Worm (Caenorhabditis elegans) whole organism, L4 larva: ENCODE measurements around the gene osta-2.

Experiments
- aly-2 ChIP-seq: sonication (generic microtip); optimal IDR thresholded peaks from 2 replicates; lab custom pipeline; 2018; ENCODE audit warnings: missing biosample characterization, missing genetic modification characterization
- ama-1 ChIP-seq: fragments of 150-350 bp; optimal IDR thresholded peaks from 2 replicates; lab custom pipeline; 2014; ENCODE audit warnings: inconsistent platforms, mixed read lengths
- attf-4 ChIP-seq: sonication (generic microtip); optimal IDR thresholded peaks from 3 replicates; lab custom pipeline; 2017; ENCODE audit warnings: missing biosample characterization, missing genetic modification characterization
- ceh-32 ChIP-seq: sonication (generic microtip); optimal IDR thresholded peaks from 2 replicates; lab custom pipeline; 2016; ENCODE audit warnings: mild to moderate bottlenecking, missing genetic modification characterization, missing compliant biosample characterization; ENCODE audit not compliant: poor library complexity
- ces-1 ChIP-seq: fragments of 150-350 bp; sonication (generic microtip); optimal IDR thresholded peaks from 4 replicates; lab custom pipeline; 2014; ENCODE audit warnings: missing biosample characterization, missing genetic modification reagents, missing genetic modification characterization
- cey-2 ChIP-seq: sonication (generic microtip); optimal IDR thresholded peaks from 3 replicates; lab custom pipeline; 2017; ENCODE audit warnings: missing genetic modification characterization, mild to moderate bottlenecking, missing compliant biosample characterization, antibody characterized with exemption, borderline replicate concordance; ENCODE audit not compliant: insufficient read depth
- ctbp-1 ChIP-seq: fragments of 200-800 bp; sonication (Bioruptor generic); IDR thresholded peaks from 2 replicates; pipeline ENCODE4 v1.3.6; 2022; ENCODE audit warnings: missing genetic modification reagents, missing genetic modification characterization, missing compliant biosample characterization
- daf-16 ChIP-seq, 3 experiments: sonication (generic microtip); optimal IDR thresholded peaks; 2 replicates each; lab custom pipeline; 2016 to 2017; ENCODE audit warnings: missing genetic modification characterization in 3 of 3, missing genetic modification reagents in 3 of 3, mild to moderate bottlenecking in 2 of 3, missing compliant biosample characterization in 2 of 3, missing biosample characterization in 1 of 3, moderate library complexity in 1 of 3
- dpl-1 ChIP-seq: fragments of 150-350 bp; optimal IDR thresholded peaks from 2 replicates; lab custom pipeline; 2014; ENCODE audit warnings: missing biosample characterization, missing genetic modification reagents, missing genetic modification characterization
- dve-1 ChIP-seq: sonication (generic microtip); optimal IDR thresholded peaks from 2 replicates; lab custom pipeline; 2017; ENCODE audit warnings: antibody characterized with exemption, mild to moderate bottlenecking, missing genetic modification characterization, missing compliant biosample characterization; ENCODE audit not compliant: insufficient read depth
- fkh-10 ChIP-seq: fragments of 150-350 bp; optimal IDR thresholded peaks from 2 replicates; lab custom pipeline; 2014; ENCODE audit warnings: missing biosample characterization, missing genetic modification reagents, missing genetic modification characterization
- fos-1 ChIP-seq: fragments of 150-350 bp; optimal IDR thresholded peaks from 2 replicates; lab custom pipeline; 2014; ENCODE audit warnings: missing biosample characterization, missing genetic modification characterization
- hif-1 ChIP-seq, 2 experiments: sonication (generic microtip); optimal IDR thresholded peaks; 2 replicates each; lab custom pipeline; 2016 to 2017; ENCODE audit warnings: missing compliant biosample characterization in 2 of 2, missing genetic modification characterization in 2 of 2, missing genetic modification reagents in 2 of 2, missing genotype in 2 of 2, mild to moderate bottlenecking in 1 of 2
- hlh-11 ChIP-seq: fragments of 200-800 bp; sonication (Bioruptor generic); optimal IDR thresholded peaks from 2 replicates; lab custom pipeline; 2018; ENCODE audit warnings: mild to moderate bottlenecking, missing genetic modification characterization, missing compliant biosample characterization
- hlh-30 ChIP-seq: sonication (generic microtip); optimal IDR thresholded peaks from 2 replicates; lab custom pipeline; 2017; ENCODE audit warnings: antibody characterized with exemption, mild to moderate bottlenecking, missing genetic modification characterization, missing compliant biosample characterization; ENCODE audit not compliant: insufficient read depth
- hmg-1.1 ChIP-seq: fragments of 200-800 bp; sonication (Bioruptor generic); IDR thresholded peaks from 2 replicates; pipeline ENCODE4 v1.3.6; 2022; ENCODE audit warnings: missing genetic modification reagents, missing genetic modification characterization, missing compliant biosample characterization
- lin-39 ChIP-seq: fragments of 150-350 bp; optimal IDR thresholded peaks from 2 replicates; lab custom pipeline; 2014; ENCODE audit warnings: missing biosample characterization, missing genetic modification reagents, missing genetic modification characterization
- lsy-2 ChIP-seq, 2 experiments: fragments of 150-350 bp in 1 of 2; sonication (generic microtip) in 1 of 2; optimal IDR thresholded peaks; 2 replicates each; lab custom pipeline; 2014 to 2017; ENCODE audit warnings: missing biosample characterization in 2 of 2, missing genetic modification characterization in 2 of 2
- mdl-1 ChIP-seq, 2 experiments: fragments of 150-350 bp in 1 of 2; sonication (generic microtip) in 1 of 2; optimal IDR thresholded peaks; 2 replicates each; lab custom pipeline; 2014 to 2017; ENCODE audit warnings: missing biosample characterization in 2 of 2, missing genetic modification characterization in 2 of 2
- mdt-29 ChIP-seq: fragments of 200-800 bp; sonication (Bioruptor generic); IDR thresholded peaks from 2 replicates; pipeline ENCODE4 v1.3.6; 2022; ENCODE audit warnings: missing genetic modification reagents, missing genetic modification characterization, missing compliant biosample characterization
- mes-2 ChIP-seq: sonication (generic microtip); optimal IDR thresholded peaks from 2 replicates; lab custom pipeline; 2016; ENCODE audit warnings: missing genotype, mild to moderate bottlenecking, missing genetic modification characterization, missing compliant biosample characterization; ENCODE audit not compliant: poor library complexity, severe bottlenecking
- mxl-3 ChIP-seq: fragments of 200-800 bp; sonication (Bioruptor generic); optimal IDR thresholded peaks from 2 replicates; lab custom pipeline; 2018; ENCODE audit warnings: mild to moderate bottlenecking, missing genetic modification characterization, missing compliant biosample characterization
- nhr-102 ChIP-seq: sonication (generic microtip); optimal IDR thresholded peaks from 2 replicates; lab custom pipeline; 2016; ENCODE audit warnings: mild to moderate bottlenecking, missing genetic modification characterization, moderate library complexity, missing compliant biosample characterization
- nhr-25 ChIP-seq: sonication (generic microtip); optimal IDR thresholded peaks from 2 replicates; lab custom pipeline; 2017; ENCODE audit warnings: missing genetic modification characterization, mild to moderate bottlenecking, missing compliant biosample characterization, antibody characterized with exemption, moderate library complexity, borderline replicate concordance; ENCODE audit not compliant: insufficient read depth
- nhr-28 ChIP-seq: fragments of 150-350 bp; optimal IDR thresholded peaks from 2 replicates; lab custom pipeline; 2014; ENCODE audit warnings: missing biosample characterization, missing genetic modification characterization
- nhr-48 ChIP-seq: sonication (generic microtip); optimal IDR thresholded peaks from 2 replicates; lab custom pipeline; 2016; ENCODE audit warnings: mild to moderate bottlenecking, missing genetic modification characterization, missing compliant biosample characterization
- nhr-6 ChIP-seq: fragments of 150-350 bp; optimal IDR thresholded peaks from 2 replicates; lab custom pipeline; 2014; ENCODE audit warnings: missing biosample characterization, missing genetic modification characterization
- pha-4 ChIP-seq, 2 experiments: fragments of 150-350 bp in 1 of 2; fragments of 200-800 bp in 1 of 2; sonication (Bioruptor generic) in 1 of 2; IDR thresholded peaks in 1 of 2; optimal IDR thresholded peaks in 1 of 2; 2 replicates each; pipeline versions ENCODE4 v1.3.6 to Lab custom; 2014 to 2022; ENCODE audit warnings: missing genetic modification characterization in 2 of 2, missing genetic modification reagents in 2 of 2, missing biosample characterization in 1 of 2, missing compliant biosample characterization in 1 of 2
- php-3 ChIP-seq: fragments of 200-800 bp; sonication (Bioruptor generic); IDR thresholded peaks from 2 replicates; pipeline ENCODE4 v1.3.6; 2022; ENCODE audit warnings: missing genetic modification reagents, missing genetic modification characterization, missing compliant biosample characterization
- rbr-2 ChIP-seq: sonication (generic microtip); optimal IDR thresholded peaks from 2 replicates; lab custom pipeline; 2016; ENCODE audit warnings: missing genotype, missing genetic modification characterization, missing compliant biosample characterization
- set-16 ChIP-seq: fragments of 200-800 bp; sonication (Bioruptor generic); IDR thresholded peaks from 2 replicates; pipeline ENCODE4 v1.3.6; 2022; ENCODE audit warnings: missing genetic modification reagents, missing genetic modification characterization, missing compliant biosample characterization
- skn-1 ChIP-seq: fragments of 150-350 bp; optimal IDR thresholded peaks from 2 replicates; lab custom pipeline; 2014; ENCODE audit warnings: missing biosample characterization, missing genetic modification characterization
- unc-39 ChIP-seq: sonication (generic microtip); optimal IDR thresholded peaks from 2 replicates; lab custom pipeline; 2017; ENCODE audit warnings: missing biosample characterization, missing genetic modification characterization
- unc-62 ChIP-seq, 3 experiments: fragments of 150-350 bp in 1 of 3; sonication (generic microtip); optimal IDR thresholded peaks in 2 of 3; peaks in 1 of 3; 1 replicate in 1 of 3; 2 replicates in 2 of 3; lab custom pipeline; 2014 to 2017; ENCODE audit warnings: missing biosample characterization in 3 of 3, missing genetic modification characterization in 3 of 3, missing genetic modification reagents in 3 of 3, missing genotype in 1 of 3
- zfp-3 ChIP-seq: fragments of 200-800 bp; sonication (Bioruptor generic); conservative IDR thresholded peaks from 2 replicates; pipeline ENCODE4 v1.3.6; 2022; ENCODE audit warnings: missing genetic modification reagents, missing genetic modification characterization, missing compliant biosample characterization

osta-2 gene

DNA sequence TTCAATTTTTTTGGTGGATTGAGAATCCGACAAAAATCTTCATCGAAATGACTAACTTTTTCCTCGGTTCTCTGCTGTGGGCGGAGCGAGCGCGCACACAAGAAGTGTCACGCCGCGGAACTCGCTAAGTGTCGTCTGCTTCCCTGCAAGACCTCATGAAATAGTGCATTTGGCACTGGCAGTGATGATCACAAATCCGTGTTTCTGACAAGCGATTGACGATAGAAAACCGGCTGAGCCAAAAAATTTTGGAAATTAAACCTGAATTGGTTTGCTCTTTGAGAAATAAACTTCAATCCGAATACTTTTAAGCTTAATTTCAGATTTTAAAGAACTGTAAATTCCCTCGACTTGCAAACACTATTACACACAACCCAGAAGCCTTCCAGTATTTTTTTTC lies 6.0 kb upstream of the osta-2 start (continued):
- TF ChIP-seq daf-16 (GFP tag; optimal IDR thresholded peaks at IDR 0.05; lab: Kevin White, UChicago) (no peak), daf-16 (tag; optimal IDR thresholded peaks at IDR 0.05; lab: Kevin White, UChicago) (peak; percentile 60), hif-1 (tag; optimal IDR thresholded peaks at IDR 0.05; lab: Kevin White, UChicago) (no peak), lsy-2 (tag; optimal IDR thresholded peaks at IDR 0.05; lab: Kevin White, UChicago) (peak in 1 of 2 experiments; percentile 76), cey-2 (no peak)

- no peak for TF ChIP-seq mdt-29 (GFP tag; lab: Robert Waterston, UW)
- peak; percentile 2 for TF ChIP-seq mes-2 (tag; lab: Kevin White, UChicago)
- TF ChIP-seq nhr-48 (tag; lab: Kevin White, UChicago), result peak; percentile 59
- TF ChIP-seq hlh-11, result peak; percentile 14
- no peak for TF ChIP-seq pha-4 (GFP tag; IDR thresholded peaks at IDR 0.05; lab: Robert Waterston, UW)
- no peak for TF ChIP-seq pha-4 (tag; optimal IDR thresholded peaks at IDR 0.05; lab: Kevin White, UChicago)
- TF ChIP-seq dpl-1 (GFP tag; lab: Kevin White, UChicago), result peak; percentile 3
- peak in 1 of 2 experiments; percentile 44 for TF ChIP-seq unc-62 (GFP tag; optimal IDR thresholded peaks at IDR 0.05 in 1 of 2; lab: Kevin White, UChicago)
- no peak for TF ChIP-seq unc-62 (tag; optimal IDR thresholded peaks at IDR 0.05; lab: Kevin White, UChicago)
- TF ChIP-seq fos-1, result no peak
- TF ChIP-seq attf-4 (tag; lab: Kevin White, UChicago), result no peak
- peak; percentile 0 for TF ChIP-seq dve-1 (tag; lab: Kevin White, UChicago)
- TF ChIP-seq skn-1, result no peak
- TF ChIP-seq mdl-1 (tag; optimal IDR thresholded peaks at IDR 0.05; lab: Kevin White, UChicago), result peak in 1 of 2 experiments; percentile 38
- no peak for TF ChIP-seq unc-39 (tag; lab: Kevin White, UChicago)
These were observed 4.8 kb upstream of the osta-2 start for ce11 chrII:5702611-5703192.

DNA sequence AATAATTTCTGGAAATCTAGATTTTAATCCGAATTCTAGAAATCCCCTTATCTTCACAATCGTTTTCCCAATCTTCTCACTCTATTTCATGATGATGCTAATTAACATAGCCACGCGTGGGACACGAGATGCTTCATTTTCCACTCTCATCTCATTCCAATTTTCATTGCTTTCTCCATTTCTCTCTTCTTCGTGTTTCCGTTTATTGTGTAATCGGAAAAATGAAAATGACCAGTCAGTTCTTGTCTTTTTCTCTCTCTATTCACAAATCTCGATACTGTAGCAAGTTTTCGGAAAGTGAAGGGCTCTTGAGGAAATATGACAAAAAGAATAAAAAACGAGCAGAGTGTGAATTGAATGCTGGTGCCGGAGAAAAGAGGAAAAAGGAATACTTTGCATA lies 3.0 kb upstream of the osta-2 start:
- TF ChIP-seq aly-2 (tag; lab: Kevin White, UChicago) (no peak), lin-39 (tag; lab: Kevin White, UChicago) (no peak), lsy-2 (tag; optimal IDR thresholded peaks at IDR 0.05; lab: Kevin White, UChicago) (peak in 1 of 2 experiments; percentile 14), nhr-6 (tag; lab: Kevin White, UChicago) (no peak), mxl-3 (GFP tag; lab: Kevin White, UChicago) (peak; percentile 27), ama-1 (no peak), hlh-30 (tag; lab: Kevin White, UChicago) (peak; percentile 25)

DNA sequence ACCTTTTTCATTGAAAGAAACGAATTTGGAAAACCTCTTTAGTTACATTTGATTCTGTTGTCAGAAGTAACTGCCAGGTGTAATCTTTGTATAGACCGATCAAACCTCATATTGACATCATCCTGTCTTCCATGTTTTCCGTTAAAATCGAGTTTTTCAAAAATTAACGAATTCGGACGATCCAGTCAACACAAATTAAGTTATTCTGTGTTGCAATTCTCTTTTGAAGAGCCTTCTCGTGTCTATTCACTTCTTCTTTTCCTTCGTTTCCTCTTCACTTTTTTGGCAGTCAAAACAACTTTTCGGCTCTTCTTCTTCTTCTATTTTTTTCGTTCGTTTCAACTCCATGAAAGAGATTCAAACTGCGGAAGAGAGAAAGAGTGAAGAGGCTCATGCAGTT lies 663 bp downstream of the osta-2 start:
- no peak for TF ChIP-seq set-16 (GFP tag; lab: Robert Waterston, UW)
- no peak for TF ChIP-seq nhr-28 (tag; lab: Kevin White, UChicago)
- peak; percentile 82 for TF ChIP-seq fkh-10
- TF ChIP-seq aly-2 (tag; lab: Kevin White, UChicago), result no peak
- peak; percentile 81 for TF ChIP-seq ces-1
- no peak for TF ChIP-seq skn-1
- no peak for TF ChIP-seq php-3 (GFP tag; lab: Robert Waterston, UW)
- no peak for TF ChIP-seq nhr-25 (tag; lab: Kevin White, UChicago)
- 0 out of 2 replicates have a peak, but pooled peaks have one; percentile 24 for TF ChIP-seq hmg-1.1 (GFP tag; lab: Robert Waterston, UW)
- TF ChIP-seq rbr-2 (tag; lab: Kevin White, UChicago), result peak; percentile 18
- no peak for TF ChIP-seq nhr-102
- no peak for TF ChIP-seq ceh-32
- TF ChIP-seq ctbp-1 (GFP tag; lab: Robert Waterston, UW), result peak; percentile 48
- TF ChIP-seq mxl-3 (GFP tag; lab: Kevin White, UChicago), result no peak
- TF ChIP-seq zfp-3, result no peak
- peak in 1 of 2 experiments; percentile 85 for TF ChIP-seq unc-62 (GFP tag; optimal IDR thresholded peaks at IDR 0.05 in 1 of 2; lab: Kevin White, UChicago)
- TF ChIP-seq unc-62 (tag; optimal IDR thresholded peaks at IDR 0.05; lab: Kevin White, UChicago), result no peak
